Fruit fly (Drosophila melanogaster): Measurements from ENCODE around the gene Gbs-70E.
A peak's percentile ranks its signal among the peaks of the same experiment; 100 is the strongest.

The Gbs-70E gene

dm6 chr3L:14547811-14548765 lies 2.7 kb downstream of the Gbs-70E start:
- TF ChIP-seq CG17801 (GFP tag; optimal IDR thresholded peaks at IDR 0.05; ENCODE audit: partially characterized antibody): no peak

- no peak for TF ChIP-seq CG17801 (GFP tag; optimal IDR thresholded peaks at IDR 0.05; ENCODE audit: partially characterized antibody)
Observed at dm6 chr3L:14546918-14547533, 3.7 kb downstream of the Gbs-70E start.

dm6 chr3L:14544987-14545943 lies 5.5 kb downstream of the Gbs-70E start:
- no peak for TF ChIP-seq CG17801 (GFP tag; optimal IDR thresholded peaks at IDR 0.05; ENCODE audit: partially characterized antibody)

dm6 chr3L:14543971-14544655 lies 6.7 kb downstream of the Gbs-70E start:
- TF ChIP-seq CG17801 (GFP tag; optimal IDR thresholded peaks at IDR 0.05; ENCODE audit: partially characterized antibody): no peak

- TF ChIP-seq CG17801 (GFP tag; optimal IDR thresholded peaks at IDR 0.05; ENCODE audit: partially characterized antibody): peak; percentile 65
Observed at dm6 chr3L:14537435-14537991, 13.3 kb downstream of the Gbs-70E start, which contains the start of gene Mpcp2. Gene Mpcp2 (plus strand): TSS chr3L:14537651.

- no peak for TF ChIP-seq CG17801 (GFP tag; optimal IDR thresholded peaks at IDR 0.05; ENCODE audit: partially characterized antibody)
Observed at dm6 chr3L:14536042-14536684, 14.6 kb downstream of the Gbs-70E start, which contains the start of the genes bbg and CG43246. Gene bbg (minus strand): TSS chr3L:14536276. Gene CG43246 (plus strand): TSS chr3L:14536634.

- TF ChIP-seq CG17801 (GFP tag; optimal IDR thresholded peaks at IDR 0.05; ENCODE audit: partially characterized antibody): no peak
Observed at dm6 chr3L:14534619-14535018, 16.2 kb downstream of the Gbs-70E start.

dm6 chr3L:14533110-14533509 lies 17.7 kb downstream of the Gbs-70E start:
- TF ChIP-seq CG17801 (GFP tag; optimal IDR thresholded peaks at IDR 0.05; ENCODE audit: partially characterized antibody): no peak

dm6 chr3L:14531802-14532201 lies 19.0 kb downstream of the Gbs-70E start:
- TF ChIP-seq CG17801 (GFP tag; optimal IDR thresholded peaks at IDR 0.05; ENCODE audit: partially characterized antibody): no peak

dm6 chr3L:14522483-14523362 lies 28.1 kb downstream of the Gbs-70E start:
- TF ChIP-seq CG17801 (GFP tag; optimal IDR thresholded peaks at IDR 0.05; ENCODE audit: partially characterized antibody): no peak

- TF ChIP-seq CG17801 (GFP tag; optimal IDR thresholded peaks at IDR 0.05; ENCODE audit: partially characterized antibody): no peak
Observed at dm6 chr3L:14521590-14521989, 29.2 kb downstream of the Gbs-70E start, which contains the start of gene CG4613. Gene CG4613 (minus strand): TSS chr3L:14521690.

dm6 chr3L:14517525-14517924 lies 33.2 kb downstream of the Gbs-70E start, which contains the start of gene CG9592:
Gene CG9592 (plus strand): TSS chr3L:14517825.
- TF ChIP-seq CG17801 (GFP tag; optimal IDR thresholded peaks at IDR 0.05; ENCODE audit: partially characterized antibody): no peak
